Fruit fly (Drosophila melanogaster) S2 (cell line): ENCODE measurements around the gene Tim9b.

Source experiments
- CG8478 ChIP-seq: fragments of >200 bp; optimal IDR thresholded peaks from 2 replicates; lab custom pipeline; 2018
- CTCF ChIP-seq, 2 experiments: fragments of >200 bp; optimal IDR thresholded peaks; 2 replicates each; lab custom pipeline; 2018

DNA sequence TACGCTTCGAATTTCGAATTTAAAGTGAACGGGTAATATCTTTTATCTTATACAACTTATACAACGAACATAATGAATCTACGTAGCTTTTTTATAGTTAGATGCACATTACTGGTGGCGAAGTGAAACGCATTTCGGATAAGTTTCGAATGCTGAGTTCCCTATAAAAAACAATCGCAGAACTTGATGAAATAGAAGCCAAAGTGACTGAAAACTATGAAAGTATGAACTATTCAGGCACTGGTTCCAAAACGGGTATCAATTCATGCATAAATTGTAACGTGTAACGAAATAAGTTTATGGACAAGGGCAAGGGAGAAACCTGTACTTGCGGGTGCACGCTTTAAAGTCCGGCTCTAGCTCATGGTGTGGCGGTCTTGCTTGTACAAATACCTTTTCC lies 22.5 kb downstream of the Tim9b start:
- no peak for TF ChIP-seq CTCF (optimal IDR thresholded peaks at IDR 0.05; lab: Kevin White, UChicago)
- no peak for TF ChIP-seq CG8478 (lab: Kevin White, UChicago)
